Worm (Caenorhabditis elegans) whole organism, young adult: Measurements from ENCODE around the gene sgnh-1.

Experiments used
- ama-1 ChIP-seq, 3 experiments: fragments of 150-350 bp in 1 of 3; sonication (generic microtip) in 2 of 3; optimal IDR thresholded peaks; 2 replicates each; lab custom pipeline; 2014 to 2018; ENCODE audit warnings: missing biosample characterization in 2 of 3, missing genetic modification characterization in 2 of 3, missing genetic modification reagents in 2 of 3
- aptf-2 ChIP-seq: fragments of 200-800 bp; sonication (Bioruptor generic); conservative IDR thresholded peaks from 2 replicates; pipeline ENCODE4 v1.3.6; 2022; ENCODE audit warnings: missing genetic modification reagents, missing genetic modification characterization, missing compliant biosample characterization
- bed-2 ChIP-seq: fragments of 200-800 bp; sonication (Bioruptor generic); IDR thresholded peaks from 2 replicates; pipeline ENCODE4 v1.3.6; 2022; ENCODE audit warnings: missing genetic modification reagents, missing genetic modification characterization, missing compliant biosample characterization
- hsf-1 ChIP-seq: fragments of 200-800 bp; sonication (Bioruptor generic); IDR thresholded peaks from 2 replicates; pipeline ENCODE4 v1.3.6; 2022; ENCODE audit warnings: missing genetic modification reagents, missing genetic modification characterization, missing compliant biosample characterization
- madf-8 ChIP-seq: fragments of 200-800 bp; sonication (Bioruptor generic); conservative IDR thresholded peaks from 2 replicates; pipeline ENCODE4 v1.3.6; 2022; ENCODE audit warnings: missing genetic modification reagents, missing genetic modification characterization, missing compliant biosample characterization
- nfyb-1 ChIP-seq: fragments of 200-800 bp; sonication (Bioruptor generic); IDR thresholded peaks from 2 replicates; pipeline ENCODE4 v1.3.6; 2022; ENCODE audit warnings: missing genetic modification reagents, missing genetic modification characterization, missing compliant biosample characterization
- pha-4 ChIP-seq: fragments of 150-350 bp; sonication (generic microtip); optimal IDR thresholded peaks from 2 replicates; lab custom pipeline; 2014; ENCODE audit warnings: missing biosample characterization, missing genetic modification reagents, missing genetic modification characterization
- ztf-28 ChIP-seq: fragments of 200-800 bp; sonication (Bioruptor generic); IDR thresholded peaks from 2 replicates; pipeline ENCODE4 v1.3.6; 2022; ENCODE audit warnings: missing genetic modification reagents, missing genetic modification characterization, missing compliant biosample characterization

ce11 chrIV:4842030-4842429, 47.7 kb upstream of the sgnh-1 start:
- no peak for TF ChIP-seq madf-8 (GFP tag; lab: Robert Waterston, UW)
- TF ChIP-seq bed-2 (GFP tag; lab: Robert Waterston, UW), result no peak
- TF ChIP-seq hsf-1 (GFP tag; lab: Robert Waterston, UW), result no peak
- TF ChIP-seq ztf-28 (GFP tag; lab: Robert Waterston, UW), result no peak
- TF ChIP-seq ama-1 (optimal IDR thresholded peaks at IDR 0.05; lab: Kevin White, UChicago), result no peak
- TF ChIP-seq ama-1 (GFP tag; optimal IDR thresholded peaks at IDR 0.05; lab: Kevin White, UChicago), result no peak
- no peak for TF ChIP-seq nfyb-1 (GFP tag; lab: Robert Waterston, UW)
- no peak for TF ChIP-seq pha-4 (tag; lab: Kevin White, UChicago)
- TF ChIP-seq aptf-2 (GFP tag; lab: Robert Waterston, UW), result no peak
